Fruit fly (Drosophila melanogaster) whole organism, embryonic: Measurements from ENCODE around the gene Jon66Cii.
A peak's percentile ranks its signal among the peaks of the same experiment; 100 is the strongest.

ENCODE experiments used
- ATbp ChIP-seq: fragments of 200-800 bp; sonication (Bioruptor generic); optimal IDR thresholded peaks from 2 replicates; lab custom pipeline; 2017; ENCODE audit warnings: missing biosample characterization, mild to moderate bottlenecking, missing genetic modification characterization, missing genetic modification reagents
- Antp ChIP-seq: fragments of 200-800 bp; sonication (Bioruptor generic); optimal IDR thresholded peaks from 3 replicates; lab custom pipeline; 2016; ENCODE audit warnings: missing biosample characterization, missing genetic modification characterization
- Blimp-1 ChIP-seq: fragments of 200-800 bp; sonication (Bioruptor generic); optimal IDR thresholded peaks from 3 replicates; lab custom pipeline; 2018; ENCODE audit warnings: missing biosample characterization, missing genetic modification characterization, mild to moderate bottlenecking, moderate library complexity, missing genetic modification reagents
- CG11093 ChIP-seq: fragments of 200-800 bp; sonication (Bioruptor generic); IDR thresholded peaks from 3 replicates; pipeline ENCODE4 v1.3.6; 2022; ENCODE audit warnings: missing biosample characterization, missing genetic modification characterization
- CG11398 ChIP-seq: fragments of 200-800 bp; sonication (Bioruptor generic); optimal IDR thresholded peaks from 2 replicates; lab custom pipeline; 2016; ENCODE audit warnings: missing biosample characterization, missing genetic modification characterization
- CG13123 ChIP-seq: fragments of 200-800 bp; sonication (Bioruptor generic); optimal IDR thresholded peaks from 2 replicates; lab custom pipeline; 2016; ENCODE audit warnings: missing biosample characterization, missing genetic modification characterization
- CG14667 ChIP-seq: fragments of 200-800 bp; sonication (Bioruptor generic); IDR thresholded peaks from 2 replicates; pipeline ENCODE4 v1.3.6; 2022; ENCODE audit warnings: missing biosample characterization, missing genetic modification characterization
- CG1529 ChIP-seq: fragments of 200-800 bp; sonication (Bioruptor generic); optimal IDR thresholded peaks from 3 replicates; lab custom pipeline; 2018; ENCODE audit warnings: missing biosample characterization, missing genetic modification characterization
- CG18262 ChIP-seq: fragments of 200-800 bp; optimal IDR thresholded peaks from 3 replicates; lab custom pipeline; 2019; ENCODE audit warnings: missing biosample characterization, mild to moderate bottlenecking, missing genetic modification characterization, moderate library complexity
- CG2129 ChIP-seq: fragments of 200-800 bp; sonication (Bioruptor generic); IDR thresholded peaks from 2 replicates; pipeline ENCODE4 v1.3.6; 2022; ENCODE audit warnings: missing biosample characterization, missing genetic modification characterization; ENCODE audit not compliant: partially characterized antibody
- CG3065 ChIP-seq: fragments of 200-800 bp; sonication (Bioruptor generic); optimal IDR thresholded peaks from 2 replicates; lab custom pipeline; 2016; ENCODE audit warnings: missing biosample characterization, missing genetic modification characterization
- CG31441 ChIP-seq: fragments of 200-800 bp; sonication (Bioruptor generic); IDR thresholded peaks from 2 replicates; pipeline ENCODE4 v1.3.6; 2022; ENCODE audit warnings: missing biosample characterization, missing genetic modification characterization
- CG32772 ChIP-seq: fragments of 200-800 bp; sonication (Bioruptor generic); IDR thresholded peaks from 2 replicates; pipeline ENCODE4 v1.3.6; 2022; ENCODE audit warnings: missing biosample characterization, missing genetic modification characterization
- CG3407 ChIP-seq: fragments of 200-800 bp; sonication (Bioruptor generic); optimal IDR thresholded peaks from 2 replicates; lab custom pipeline; 2018; ENCODE audit warnings: missing biosample characterization, mild to moderate bottlenecking, missing genetic modification characterization
- CG3995 ChIP-seq: fragments of 200-800 bp; sonication (Bioruptor generic); optimal IDR thresholded peaks from 3 replicates; lab custom pipeline; 2016; ENCODE audit warnings: missing biosample characterization, missing genetic modification characterization
- CG42726 ChIP-seq: fragments of 200-800 bp; sonication (Bioruptor generic); IDR thresholded peaks from 2 replicates; pipeline ENCODE4 v1.3.6; 2022; ENCODE audit warnings: missing biosample characterization, missing genetic modification characterization; ENCODE audit not compliant: partially characterized antibody
- CG4424 ChIP-seq: fragments of 200-800 bp; sonication (Bioruptor generic); optimal IDR thresholded peaks from 3 replicates; lab custom pipeline; 2016; ENCODE audit warnings: missing biosample characterization, missing genetic modification characterization
- CG6813 ChIP-seq: fragments of 200-800 bp; sonication (Bioruptor generic); optimal IDR thresholded peaks from 2 replicates; lab custom pipeline; 2017; ENCODE audit warnings: missing biosample characterization, missing genetic modification characterization, mild to moderate bottlenecking, moderate library complexity, missing genetic modification reagents
- CG8944 ChIP-seq: fragments of 200-800 bp; sonication (Bioruptor generic); optimal IDR thresholded peaks from 3 replicates; lab custom pipeline; 2016; ENCODE audit warnings: missing biosample characterization, missing genetic modification characterization
- CG9437 ChIP-seq: fragments of 200-800 bp; sonication (Bioruptor generic); optimal IDR thresholded peaks from 2 replicates; lab custom pipeline; 2018; ENCODE audit warnings: missing biosample characterization, mild to moderate bottlenecking, missing genetic modification characterization
- Chrac-16 ChIP-seq: fragments of 200-800 bp; sonication (Bioruptor generic); optimal IDR thresholded peaks from 3 replicates; lab custom pipeline; 2016; ENCODE audit warnings: missing biosample characterization, missing genetic modification characterization
- CkIIα-i1 ChIP-seq: fragments of 200-800 bp; sonication (Bioruptor generic); IDR thresholded peaks from 2 replicates; pipeline ENCODE4 v1.3.6; 2022; ENCODE audit warnings: missing biosample characterization, missing genetic modification characterization
- CoRest ChIP-seq: fragments of 200-800 bp; sonication (Bioruptor generic); optimal IDR thresholded peaks from 3 replicates; lab custom pipeline; 2018; ENCODE audit warnings: missing biosample characterization, mild to moderate bottlenecking, missing genetic modification characterization, moderate library complexity
- Dad ChIP-seq: fragments of 200-800 bp; sonication (Bioruptor generic); optimal IDR thresholded peaks from 3 replicates; lab custom pipeline; 2016; ENCODE audit warnings: missing biosample characterization, missing genetic modification characterization
- Drgx ChIP-seq: fragments of 200-800 bp; sonication (Bioruptor generic); IDR thresholded peaks from 2 replicates; pipeline ENCODE4 v1.3.6; 2022; ENCODE audit warnings: missing biosample characterization, missing genetic modification characterization
- E2f1 ChIP-seq: fragments of 200-800 bp; sonication (Bioruptor generic); IDR thresholded peaks from 2 replicates; pipeline ENCODE4 v1.3.6; 2022; ENCODE audit warnings: missing biosample characterization, missing genetic modification characterization
- Nf-YB ChIP-seq: fragments of 200-800 bp; sonication (Bioruptor generic); optimal IDR thresholded peaks from 3 replicates; lab custom pipeline; 2019; ENCODE audit warnings: missing biosample characterization, mild to moderate bottlenecking, missing genetic modification characterization, moderate library complexity
- Poxn ChIP-seq: fragments of 200-800 bp; sonication (Bioruptor generic); IDR thresholded peaks from 2 replicates; pipeline ENCODE4 v1.3.6; 2022; ENCODE audit warnings: missing biosample characterization, missing genetic modification characterization
- Ptx1 ChIP-seq: fragments of 200-800 bp; sonication (Bioruptor generic); IDR thresholded peaks from 2 replicates; pipeline ENCODE4 v1.3.6; 2022; ENCODE audit warnings: missing biosample characterization, missing genetic modification characterization
- Ssrp ChIP-seq: fragments of 200-800 bp; sonication (Bioruptor generic); optimal IDR thresholded peaks from 2 replicates; lab custom pipeline; 2018; ENCODE audit warnings: missing biosample characterization, mild to moderate bottlenecking, missing genetic modification characterization, moderate library complexity
- ac ChIP-seq: fragments of 200-800 bp; sonication (Bioruptor generic); optimal IDR thresholded peaks from 3 replicates; lab custom pipeline; 2017; ENCODE audit warnings: missing biosample characterization, mild to moderate bottlenecking, missing genetic modification characterization
- bab2 ChIP-seq: fragments of 200-800 bp; sonication (Bioruptor generic); optimal IDR thresholded peaks from 2 replicates; lab custom pipeline; 2016; ENCODE audit warnings: missing biosample characterization, missing genetic modification characterization
- bcd ChIP-seq: fragments of 200-800 bp; sonication (Bioruptor generic); optimal IDR thresholded peaks from 2 replicates; lab custom pipeline; 2017; ENCODE audit warnings: missing biosample characterization, mild to moderate bottlenecking, missing genetic modification characterization
- bsh ChIP-seq, 2 experiments: fragments of 200-800 bp; sonication (Bioruptor generic); optimal IDR thresholded peaks; 2 replicates each; lab custom pipeline; 2017 to 2018; ENCODE audit warnings: mild to moderate bottlenecking in 2 of 2, missing biosample characterization in 2 of 2, missing genetic modification characterization in 2 of 2, moderate library complexity in 1 of 2
- dpn ChIP-seq, 2 experiments: fragments of 200-800 bp; sonication (Bioruptor generic); optimal IDR thresholded peaks; 3 replicates each; lab custom pipeline; 2016; ENCODE audit warnings: missing biosample characterization in 2 of 2, missing genetic modification characterization in 2 of 2
- ind ChIP-seq: fragments of 200-800 bp; sonication (Bioruptor generic); optimal IDR thresholded peaks from 3 replicates; lab custom pipeline; 2016; ENCODE audit warnings: missing biosample characterization, missing genetic modification characterization
- insv ChIP-seq, 2 experiments: fragments of 200-800 bp; sonication (Bioruptor generic); optimal IDR thresholded peaks; 3 replicates each; lab custom pipeline; 2016 to 2018; ENCODE audit warnings: missing biosample characterization in 2 of 2, missing genetic modification characterization in 2 of 2
- lmd ChIP-seq: fragments of 200-800 bp; sonication (Bioruptor generic); IDR thresholded peaks from 2 replicates; pipeline ENCODE4 v1.3.6; 2022; ENCODE audit warnings: missing biosample characterization, missing genetic modification characterization
- mirr ChIP-seq: fragments of 200-800 bp; sonication (Bioruptor generic); optimal IDR thresholded peaks from 3 replicates; lab custom pipeline; 2018; ENCODE audit warnings: missing biosample characterization, mild to moderate bottlenecking, missing genetic modification characterization
- nmo ChIP-seq: fragments of 200-800 bp; sonication (Bioruptor generic); optimal IDR thresholded peaks from 2 replicates; lab custom pipeline; 2018; ENCODE audit warnings: missing biosample characterization, mild to moderate bottlenecking, missing genetic modification characterization, moderate library complexity
- odd ChIP-seq: fragments of 200-800 bp; sonication (Bioruptor generic); optimal IDR thresholded peaks from 2 replicates; lab custom pipeline; 2017; ENCODE audit warnings: missing biosample characterization, mild to moderate bottlenecking, missing genetic modification characterization
- pan ChIP-seq, 4 experiments: fragments of >200 bp in 3 of 4; fragments of 200-800 bp in 1 of 4; sonication (Bioruptor generic) in 1 of 4; optimal IDR thresholded peaks in 3 of 4; IDR thresholded peaks in 1 of 4; 2 replicates each; pipeline versions ENCODE4 v1.3.6 to Lab custom; 2017 to 2022; ENCODE audit warnings: missing biosample characterization in 2 of 4, missing genetic modification characterization in 2 of 4, mixed read lengths in 1 of 4
- pnt ChIP-seq: fragments of 200-800 bp; sonication (Bioruptor generic); optimal IDR thresholded peaks from 3 replicates; lab custom pipeline; 2016; ENCODE audit warnings: missing biosample characterization, missing genetic modification characterization
- prd ChIP-seq, 3 experiments: fragments of >200 bp in 2 of 3; fragments of 200-800 bp in 1 of 3; sonication (Bioruptor generic) in 1 of 3; optimal IDR thresholded peaks in 2 of 3; IDR thresholded peaks in 1 of 3; 2 replicates in 2 of 3; 3 replicates in 1 of 3; pipeline versions ENCODE4 v1.3.6 to Lab custom; 2017 to 2022; ENCODE audit warnings: missing biosample characterization in 1 of 3, missing genetic modification characterization in 1 of 3
- sens-2 ChIP-seq: fragments of 200-800 bp; sonication (Bioruptor generic); IDR thresholded peaks from 2 replicates; pipeline ENCODE4 v1.3.6; 2022; ENCODE audit warnings: missing biosample characterization, missing genetic modification characterization
- seq ChIP-seq: fragments of 200-800 bp; sonication (Bioruptor generic); IDR thresholded peaks from 2 replicates; pipeline ENCODE4 v1.3.6; 2022; ENCODE audit warnings: missing biosample characterization, missing genetic modification characterization
- slbo ChIP-seq: fragments of 200-800 bp; sonication (Bioruptor generic); IDR thresholded peaks from 2 replicates; pipeline ENCODE4 v1.3.6; 2022; ENCODE audit warnings: missing biosample characterization, missing genetic modification characterization
- sna ChIP-seq: fragments of 200-800 bp; sonication (Bioruptor generic); IDR thresholded peaks from 2 replicates; pipeline ENCODE4 v1.3.6; 2022; ENCODE audit warnings: missing biosample characterization, missing genetic modification characterization; ENCODE audit not compliant: partially characterized antibody
- unc-4 ChIP-seq: fragments of 200-800 bp; sonication (Bioruptor generic); IDR thresholded peaks from 2 replicates; pipeline ENCODE4 v1.3.6; 2022; ENCODE audit warnings: missing biosample characterization, missing genetic modification characterization; ENCODE audit not compliant: partially characterized antibody

The Jon66Cii gene

DNA sequence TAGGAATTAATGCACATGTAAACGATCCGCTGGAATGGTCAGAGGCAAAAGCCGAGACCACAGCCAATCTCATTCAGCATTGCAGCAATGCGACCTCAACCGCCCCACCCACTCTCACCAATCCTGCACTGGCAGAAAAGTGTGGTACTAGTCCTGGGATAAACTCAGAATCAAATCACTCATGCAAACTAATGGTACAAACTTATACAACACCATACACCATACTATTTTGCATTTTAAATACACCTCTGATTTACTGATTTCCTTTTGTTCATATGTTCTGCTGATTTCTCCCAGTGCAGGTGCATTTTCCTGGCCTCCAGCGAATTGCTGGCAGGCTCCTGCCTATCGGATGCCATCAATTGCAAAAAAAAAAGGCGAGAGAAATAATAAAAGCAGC lies 25.5 kb upstream of the Jon66Cii start (continued):
- peak; percentile 43 to 62 for TF ChIP-seq bsh (GFP tag; optimal IDR thresholded peaks at IDR 0.05; lab: Kevin White, UChicago)
- TF ChIP-seq unc-4 (GFP tag; lab: Robert Waterston, UW), result no peak
- 0 out of 2 replicates have a peak, but pooled peaks have one; percentile 20 for TF ChIP-seq CG32772 (GFP tag; lab: Robert Waterston, UW)
- no peak; the same call in 1 of the 2 replicates for TF ChIP-seq CG31441 (GFP tag; lab: Robert Waterston, UW)
- TF ChIP-seq CG11093 (GFP tag; lab: Robert Waterston, UW), result no peak
- TF ChIP-seq prd (optimal IDR thresholded peaks at IDR 0.05; lab: Kevin White, UChicago), result no peak
- TF ChIP-seq prd (GFP tag; IDR thresholded peaks at IDR 0.05; lab: Robert Waterston, UW), result peak; percentile 53; the same call in 2 of the 3 replicates
- TF ChIP-seq CG18262, result peak; percentile 25
- TF ChIP-seq bab2, result peak; percentile 33
- peak; percentile 24 for TF ChIP-seq CG3407 (GFP tag; lab: Kevin White, UChicago)
- peak; percentile 16 for TF ChIP-seq bcd (GFP tag; lab: Kevin White, UChicago)
- peak; percentile 10 for TF ChIP-seq pnt
- TF ChIP-seq mirr (GFP tag; lab: Kevin White, UChicago), result no peak
- peak; percentile 47 for TF ChIP-seq Blimp-1
- peak; percentile 34; the same call in 1 of the 2 replicates for TF ChIP-seq E2f1 (GFP tag; lab: Robert Waterston, UW)
- peak; percentile 51 for TF ChIP-seq Antp (GFP tag; lab: Kevin White, UChicago)
- no peak for TF ChIP-seq Nf-YB
- no peak for TF ChIP-seq sens-2 (GFP tag; lab: Robert Waterston, UW)
- peak; percentile 19 for TF ChIP-seq CG4424 (GFP tag; lab: Kevin White, UChicago)
- no peak for TF ChIP-seq Chrac-16 (GFP tag; lab: Kevin White, UChicago)
- 0 out of 2 replicates have a peak, but pooled peaks have one; percentile 20 for TF ChIP-seq slbo
- no peak for TF ChIP-seq insv (GFP tag; optimal IDR thresholded peaks at IDR 0.05; lab: Kevin White, UChicago)
- TF ChIP-seq CkIIα-i1 (GFP tag; lab: Robert Waterston, UW), result no peak
- TF ChIP-seq sna, result no peak
- no peak for TF ChIP-seq CG2129
- TF ChIP-seq Ptx1 (GFP tag; lab: Robert Waterston, UW), result no peak; the same call in 1 of the 2 replicates
- TF ChIP-seq ac (GFP tag; lab: Kevin White, UChicago), result no peak
- no peak for TF ChIP-seq CG3065
- peak; percentile 13 for TF ChIP-seq ind (GFP tag; lab: Kevin White, UChicago)
- TF ChIP-seq lmd (GFP tag; lab: Robert Waterston, UW), result peak; percentile 43
- TF ChIP-seq CG8944, result peak; percentile 18
- no peak for TF ChIP-seq seq (GFP tag; lab: Robert Waterston, UW)
- TF ChIP-seq Drgx (GFP tag; lab: Robert Waterston, UW), result peak; percentile 93
- TF ChIP-seq Dad (GFP tag; lab: Kevin White, UChicago), result no peak
- no peak for TF ChIP-seq pan (optimal IDR thresholded peaks at IDR 0.05; lab: Kevin White, UChicago)
- no peak for TF ChIP-seq pan (GFP tag; optimal IDR thresholded peaks at IDR 0.05 in 1 of 2, IDR thresholded peaks at IDR 0.05 in 1 of 2)
- TF ChIP-seq CG3995 (GFP tag; lab: Kevin White, UChicago), result no peak
- peak; percentile 54 for TF ChIP-seq ATbp (GFP tag; lab: Kevin White, UChicago)
- TF ChIP-seq CG9437 (GFP tag; lab: Kevin White, UChicago), result no peak
- no peak for TF ChIP-seq CG11398 (GFP tag; lab: Kevin White, UChicago)
- TF ChIP-seq CG13123 (GFP tag; lab: Kevin White, UChicago), result no peak
- no peak for TF ChIP-seq odd
- no peak for TF ChIP-seq CoRest
- no peak for TF ChIP-seq CG42726 (GFP tag; lab: Robert Waterston, UW)
- TF ChIP-seq CG1529 (GFP tag; lab: Kevin White, UChicago), result peak; percentile 2
- no peak for TF ChIP-seq CG14667 (GFP tag; lab: Robert Waterston, UW)
- TF ChIP-seq nmo (GFP tag; lab: Kevin White, UChicago), result peak; percentile 42
- TF ChIP-seq Ssrp (tag; lab: Kevin White, UChicago), result peak; percentile 29
- no peak for TF ChIP-seq CG6813 (GFP tag; lab: Kevin White, UChicago)
- peak in 1 of 2 experiments; percentile 18 for TF ChIP-seq dpn (GFP tag; optimal IDR thresholded peaks at IDR 0.05; lab: Kevin White, UChicago)
- no peak for TF ChIP-seq Poxn (GFP tag; lab: Robert Waterston, UW)
